Worm (Caenorhabditis elegans) whole organism, midembryonic: ENCODE results near the gene scl-9.

Experiments
- T22C8.4 ChIP-seq: fragments of 200-800 bp; sonication (Bioruptor generic); IDR thresholded peaks from 2 replicates; pipeline ENCODE4 v1.3.6; 2022; ENCODE audit warnings: missing genetic modification characterization, missing compliant biosample characterization
- cog-1 ChIP-seq: sonication (generic microtip); optimal IDR thresholded peaks from 2 replicates; lab custom pipeline; 2016; ENCODE audit warnings: missing genetic modification characterization, missing compliant biosample characterization
- flt-1 ChIP-seq: fragments of 200-800 bp; sonication (Bioruptor generic); IDR thresholded peaks from 2 replicates; pipeline ENCODE4 v1.3.6; 2022; ENCODE audit warnings: missing genetic modification characterization, missing compliant biosample characterization
- klf-2 ChIP-seq: fragments of 200-800 bp; sonication (Bioruptor generic); conservative IDR thresholded peaks from 2 replicates; pipeline ENCODE4 v1.3.6; 2022; ENCODE audit warnings: missing genetic modification reagents, missing genetic modification characterization, missing compliant biosample characterization
- med-1 ChIP-seq: sonication (generic microtip); optimal IDR thresholded peaks from 2 replicates; lab custom pipeline; 2017; ENCODE audit warnings: missing genetic modification characterization, mild to moderate bottlenecking, missing compliant biosample characterization, antibody characterized with exemption, missing genetic modification reagents; ENCODE audit not compliant: insufficient read depth
- ref-1 ChIP-seq: fragments of 200-800 bp; sonication (Bioruptor generic); conservative IDR thresholded peaks from 2 replicates; pipeline ENCODE4 v1.3.6; 2022; ENCODE audit warnings: missing genetic modification reagents, missing genetic modification characterization, missing compliant biosample characterization
- tab-1 ChIP-seq: fragments of 200-800 bp; sonication (Bioruptor generic); IDR thresholded peaks from 2 replicates; pipeline ENCODE4 v1.3.6; 2022; ENCODE audit warnings: missing genetic modification characterization, missing compliant biosample characterization
- ztf-23 ChIP-seq: fragments of 200-800 bp; sonication (Bioruptor generic); IDR thresholded peaks from 2 replicates; pipeline ENCODE4 v1.3.6; 2022; ENCODE audit warnings: missing genetic modification reagents, missing genetic modification characterization, missing compliant biosample characterization
- ztf-29 ChIP-seq: fragments of 200-800 bp; sonication (Bioruptor generic); IDR thresholded peaks from 2 replicates; pipeline ENCODE4 v1.3.6; 2022; ENCODE audit warnings: missing genetic modification reagents, missing genetic modification characterization, missing compliant biosample characterization

scl-9 gene

DNA sequence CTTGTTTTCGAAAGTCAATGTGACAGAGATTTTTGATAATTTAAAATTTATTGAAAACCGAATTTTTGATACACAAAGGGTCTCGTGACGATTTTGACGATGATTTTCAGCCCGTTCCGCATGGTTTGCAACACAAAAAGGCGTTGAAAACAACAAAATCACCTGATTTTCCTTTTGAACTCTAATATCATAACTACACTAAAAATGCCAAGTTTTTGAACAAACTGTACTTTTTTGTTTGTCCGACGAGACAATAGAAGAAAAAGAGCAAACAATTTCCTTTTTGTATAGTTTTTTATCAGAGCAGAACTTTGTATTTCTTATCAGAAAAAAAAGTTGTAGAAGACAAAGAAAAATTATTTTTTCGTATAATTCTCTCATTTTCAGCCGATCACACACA, 14.8 kb upstream of the scl-9 start:
- no peak for TF ChIP-seq med-1 (GFP tag; lab: Kevin White, UChicago)
- no peak for TF ChIP-seq ref-1
- TF ChIP-seq ztf-23 (GFP tag; lab: Robert Waterston, UW), result no peak
- no peak for TF ChIP-seq T22C8.4 (GFP tag; lab: Robert Waterston, UW)
- no peak for TF ChIP-seq ztf-29 (GFP tag; lab: Robert Waterston, UW)
- no peak for TF ChIP-seq flt-1 (GFP tag; lab: Robert Waterston, UW)
- no peak for TF ChIP-seq klf-2 (GFP tag; lab: Robert Waterston, UW)
- TF ChIP-seq cog-1 (tag; lab: Kevin White, UChicago), result no peak
- TF ChIP-seq tab-1 (GFP tag; lab: Robert Waterston, UW), result no peak

DNA sequence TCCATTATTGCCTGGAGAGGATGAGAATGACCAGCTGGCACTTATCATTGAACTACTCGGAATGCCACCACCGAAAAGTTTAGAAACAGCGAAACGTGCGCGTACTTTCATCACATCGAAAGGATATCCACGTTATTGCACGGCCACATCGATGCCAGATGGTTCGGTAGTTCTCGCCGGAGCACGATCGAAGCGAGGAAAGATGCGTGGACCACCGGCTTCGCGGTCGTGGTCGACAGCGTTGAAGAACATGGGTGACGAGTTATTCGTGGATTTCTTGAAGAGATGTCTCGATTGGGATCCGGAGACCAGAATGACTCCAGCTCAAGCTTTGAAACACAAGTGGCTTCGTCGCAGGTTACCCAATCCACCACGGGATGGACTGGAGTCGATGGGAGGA, 13.4 kb upstream of the scl-9 start:
- TF ChIP-seq med-1 (GFP tag; lab: Kevin White, UChicago) (no peak), tab-1 (GFP tag; lab: Robert Waterston, UW) (no peak)

ce11 chrIV:13035302-13035701, 11.6 kb upstream of the scl-9 start:
- TF ChIP-seq flt-1 (GFP tag; lab: Robert Waterston, UW) (no peak), ztf-23 (GFP tag; lab: Robert Waterston, UW) (no peak), ztf-29 (GFP tag; lab: Robert Waterston, UW) (no peak), klf-2 (GFP tag; lab: Robert Waterston, UW) (no peak), cog-1 (tag; lab: Kevin White, UChicago) (no peak), ref-1 (no peak), tab-1 (GFP tag; lab: Robert Waterston, UW) (no peak), med-1 (GFP tag; lab: Kevin White, UChicago) (no peak), T22C8.4 (GFP tag; lab: Robert Waterston, UW) (no peak)

DNA sequence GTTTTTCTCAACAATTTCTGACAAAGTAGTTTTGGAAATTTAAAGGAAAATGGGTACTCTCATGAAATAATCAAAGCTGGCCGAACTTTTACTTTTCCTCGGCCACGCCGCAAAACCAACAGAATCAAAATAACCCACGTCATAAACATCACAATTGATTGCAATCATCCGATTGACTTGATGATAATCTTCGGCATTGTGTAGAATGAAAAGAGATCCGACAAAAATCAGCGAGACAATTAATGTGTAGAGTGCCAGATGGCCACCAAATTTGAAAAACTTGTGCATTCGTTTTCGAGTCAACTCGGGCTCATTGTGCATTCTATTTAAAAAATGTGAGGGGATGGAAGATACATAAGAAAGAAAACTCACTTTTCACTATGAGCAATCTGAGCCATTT, 10.1 kb upstream of the scl-9 start:
- TF ChIP-seq flt-1 (GFP tag; lab: Robert Waterston, UW), result peak; percentile 32; the same call in 1 of the 2 replicates
- TF ChIP-seq klf-2 (GFP tag; lab: Robert Waterston, UW), result no peak

ce11 chrIV:13038888-13039287, 8.1 kb upstream of the scl-9 start, which contains the start of gene F49E11.2:
TSS of gene F49E11.2 (minus strand) at chrIV:13038988.
- TF ChIP-seq T22C8.4 (GFP tag; lab: Robert Waterston, UW) (no peak), ztf-23 (GFP tag; lab: Robert Waterston, UW) (no peak), klf-2 (GFP tag; lab: Robert Waterston, UW) (no peak), med-1 (GFP tag; lab: Kevin White, UChicago) (no peak), flt-1 (GFP tag; lab: Robert Waterston, UW) (no peak), tab-1 (GFP tag; lab: Robert Waterston, UW) (no peak), cog-1 (tag; lab: Kevin White, UChicago) (no peak), ztf-29 (GFP tag; lab: Robert Waterston, UW) (no peak), ref-1 (no peak)

DNA sequence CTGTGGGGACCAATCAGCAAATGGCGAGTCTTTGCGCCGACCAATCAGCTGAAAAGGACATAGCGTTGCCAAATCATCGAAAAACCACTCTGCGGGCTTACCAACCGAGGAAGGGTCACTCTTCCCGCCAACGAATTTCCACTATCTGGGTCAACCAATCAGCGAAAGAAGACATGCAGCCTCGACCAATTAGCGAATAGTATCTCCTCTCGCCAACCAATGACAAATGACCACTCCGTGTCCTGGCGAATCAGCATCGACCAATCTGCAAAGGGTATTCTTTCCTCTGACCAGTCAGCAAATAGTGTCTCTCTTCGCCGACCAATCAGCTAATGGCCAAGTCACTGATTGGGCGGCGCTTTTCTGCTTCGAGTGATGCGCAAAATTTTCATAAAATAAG, 5.5 kb upstream of the scl-9 start:
- no peak for TF ChIP-seq ztf-23 (GFP tag; lab: Robert Waterston, UW)
- no peak for TF ChIP-seq cog-1 (tag; lab: Kevin White, UChicago)
- TF ChIP-seq flt-1 (GFP tag; lab: Robert Waterston, UW), result no peak
- TF ChIP-seq ztf-29 (GFP tag; lab: Robert Waterston, UW), result no peak
- no peak for TF ChIP-seq ref-1
- TF ChIP-seq klf-2 (GFP tag; lab: Robert Waterston, UW), result no peak
- no peak for TF ChIP-seq T22C8.4 (GFP tag; lab: Robert Waterston, UW)
- no peak for TF ChIP-seq tab-1 (GFP tag; lab: Robert Waterston, UW)
- TF ChIP-seq med-1 (GFP tag; lab: Kevin White, UChicago), result no peak

ce11 chrIV:13042091-13042490, 4.9 kb upstream of the scl-9 start, which contains the start of gene amt-2:
TSS of gene amt-2 (plus strand) at chrIV:13042391.
- TF ChIP-seq T22C8.4 (GFP tag; lab: Robert Waterston, UW) (no peak), flt-1 (GFP tag; lab: Robert Waterston, UW) (no peak), ztf-29 (GFP tag; lab: Robert Waterston, UW) (no peak), klf-2 (GFP tag; lab: Robert Waterston, UW) (no peak), cog-1 (tag; lab: Kevin White, UChicago) (no peak), tab-1 (GFP tag; lab: Robert Waterston, UW) (no peak), ref-1 (no peak), med-1 (GFP tag; lab: Kevin White, UChicago) (no peak), ztf-23 (GFP tag; lab: Robert Waterston, UW) (no peak)

ce11 chrIV:13044980-13045379, 2.0 kb upstream of the scl-9 start:
- TF ChIP-seq ztf-23 (GFP tag; lab: Robert Waterston, UW) (no peak), ztf-29 (GFP tag; lab: Robert Waterston, UW) (no peak), klf-2 (GFP tag; lab: Robert Waterston, UW) (no peak), cog-1 (tag; lab: Kevin White, UChicago) (no peak), tab-1 (GFP tag; lab: Robert Waterston, UW) (no peak), med-1 (GFP tag; lab: Kevin White, UChicago) (no peak), ref-1 (no peak), T22C8.4 (GFP tag; lab: Robert Waterston, UW) (no peak), flt-1 (GFP tag; lab: Robert Waterston, UW) (no peak)

DNA sequence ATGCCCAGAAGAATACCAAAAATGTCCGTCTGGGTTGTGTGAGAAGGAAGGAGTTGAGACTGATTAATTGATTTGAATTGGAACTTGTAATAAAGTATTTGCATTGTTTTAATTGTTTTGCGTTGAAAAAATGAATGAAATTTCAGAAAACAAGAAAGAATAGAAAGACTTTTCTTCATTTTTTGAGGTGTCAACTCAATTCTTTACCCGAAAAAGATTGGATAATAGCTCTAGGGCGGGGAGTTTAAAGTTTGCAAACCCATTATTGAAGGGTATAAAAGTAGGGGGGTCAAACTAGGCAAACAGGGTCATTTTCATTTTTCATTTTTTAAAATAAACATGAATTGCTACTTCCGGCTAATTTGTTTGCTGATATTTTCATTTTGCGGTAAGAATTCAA, 1.2 kb downstream of the scl-9 start, which contains the start of gene scl-10:
scl-10 (plus strand) TSS at position 301 of the 400 bp plus-strand sequence.
- TF ChIP-seq T22C8.4 (GFP tag; lab: Robert Waterston, UW), result no peak
- TF ChIP-seq tab-1 (GFP tag; lab: Robert Waterston, UW), result no peak
- TF ChIP-seq ztf-23 (GFP tag; lab: Robert Waterston, UW), result no peak

- no peak for TF ChIP-seq tab-1 (GFP tag; lab: Robert Waterston, UW)
- TF ChIP-seq ref-1, result no peak
Observed at ce11 chrIV:13051073-13051472, 4.1 kb downstream of the scl-9 start, which contains the start of gene scl-11. TSS of gene scl-11 (plus strand) at chrIV:13051373.
